Fruit fly (Drosophila melanogaster) whole organism, embryonic: ENCODE measurements around the gene dsd.

ENCODE experiments used
- Awh ChIP-seq: fragments of 200-800 bp; sonication (Bioruptor generic); IDR thresholded peaks from 2 replicates; pipeline ENCODE4, ENCODE4 v1.3.6; 2022; ENCODE audit warnings: missing biosample characterization, missing genetic modification characterization
- CG12236 ChIP-seq: fragments of 200-800 bp; sonication (Bioruptor generic); optimal IDR thresholded peaks from 2 replicates; lab custom pipeline; 2016; ENCODE audit warnings: missing biosample characterization, missing genetic modification characterization
- CG12769 ChIP-seq: fragments of 200-800 bp; sonication (Bioruptor generic); optimal IDR thresholded peaks from 2 replicates; lab custom pipeline; 2019; ENCODE audit warnings: missing biosample characterization, mild to moderate bottlenecking, missing genetic modification characterization, moderate library complexity
- CG13287 ChIP-seq: fragments of 200-800 bp; sonication (Bioruptor generic); IDR thresholded peaks from 2 replicates; pipeline ENCODE4 v1.3.6; 2022; ENCODE audit warnings: missing biosample characterization, missing genetic modification characterization; ENCODE audit not compliant: partially characterized antibody
- CG13894 ChIP-seq: fragments of 200-800 bp; sonication (Bioruptor generic); optimal IDR thresholded peaks from 3 replicates; lab custom pipeline; 2018; ENCODE audit warnings: missing biosample characterization, mild to moderate bottlenecking, missing genetic modification characterization, moderate library complexity
- CG14860 ChIP-seq: fragments of 200-800 bp; sonication (Bioruptor generic); IDR thresholded peaks from 3 replicates; pipeline ENCODE4 v1.3.6; 2022; ENCODE audit warnings: missing biosample characterization, missing genetic modification characterization; ENCODE audit not compliant: partially characterized antibody
- CG15269 ChIP-seq: fragments of 200-800 bp; sonication (Bioruptor generic); optimal IDR thresholded peaks from 2 replicates; lab custom pipeline; 2018; ENCODE audit warnings: missing biosample characterization, mild to moderate bottlenecking, missing genetic modification characterization, moderate library complexity
- CG16779 ChIP-seq: fragments of 200-800 bp; sonication (Bioruptor generic); IDR thresholded peaks from 2 replicates; pipeline ENCODE4 v1.3.6; 2022; ENCODE audit warnings: missing biosample characterization, missing genetic modification characterization
- CG18599 ChIP-seq: fragments of 200-800 bp; sonication (Bioruptor generic); optimal IDR thresholded peaks from 3 replicates; lab custom pipeline; 2017; ENCODE audit warnings: missing biosample characterization, missing genetic modification characterization, mild to moderate bottlenecking, moderate library complexity, missing genetic modification reagents
- CG2120 ChIP-seq: fragments of 200-800 bp; sonication (Bioruptor generic); optimal IDR thresholded peaks from 3 replicates; lab custom pipeline; 2016; ENCODE audit warnings: missing biosample characterization, missing genetic modification characterization
- CG2678 ChIP-seq: fragments of 200-800 bp; sonication (Bioruptor generic); optimal IDR thresholded peaks from 3 replicates; lab custom pipeline; 2019; ENCODE audit warnings: missing biosample characterization, mild to moderate bottlenecking, missing genetic modification characterization, moderate library complexity
- CG4404 ChIP-seq: fragments of 200-800 bp; sonication (Bioruptor generic); IDR thresholded peaks from 2 replicates; pipeline ENCODE4 v1.3.6; 2022; ENCODE audit warnings: missing biosample characterization, missing genetic modification characterization
- CG5953 ChIP-seq: fragments of 200-800 bp; sonication (Bioruptor generic); IDR thresholded peaks from 2 replicates; pipeline ENCODE4 v1.3.6; 2022; ENCODE audit warnings: missing biosample characterization, missing genetic modification characterization
- CG7786 ChIP-seq: fragments of 200-800 bp; sonication (Bioruptor generic); optimal IDR thresholded peaks from 2 replicates; lab custom pipeline; 2016; ENCODE audit warnings: missing biosample characterization, missing genetic modification characterization
- CG7928 ChIP-seq: fragments of 200-800 bp; sonication (Bioruptor generic); optimal IDR thresholded peaks from 2 replicates; lab custom pipeline; 2017; ENCODE audit warnings: missing biosample characterization, mild to moderate bottlenecking, missing genetic modification characterization
- CG7963 ChIP-seq: fragments of 200-800 bp; sonication (Bioruptor generic); IDR thresholded peaks from 3 replicates; pipeline ENCODE4 v1.3.6; 2022; ENCODE audit warnings: missing biosample characterization, missing genetic modification characterization; ENCODE audit not compliant: partially characterized antibody
- Chrac-16 ChIP-seq: fragments of 200-800 bp; sonication (Bioruptor generic); optimal IDR thresholded peaks from 3 replicates; lab custom pipeline; 2016; ENCODE audit warnings: missing biosample characterization, missing genetic modification characterization
- E2f1 ChIP-seq: fragments of 200-800 bp; sonication (Bioruptor generic); IDR thresholded peaks from 2 replicates; pipeline ENCODE4 v1.3.6; 2022; ENCODE audit warnings: missing biosample characterization, missing genetic modification characterization
- HLH54F ChIP-seq: fragments of 200-800 bp; sonication (Bioruptor generic); optimal IDR thresholded peaks from 3 replicates; lab custom pipeline; 2016; ENCODE audit warnings: missing biosample characterization, missing genetic modification characterization
- Hey ChIP-seq: fragments of 200-800 bp; sonication (Bioruptor generic); optimal IDR thresholded peaks from 3 replicates; lab custom pipeline; 2018; ENCODE audit warnings: missing biosample characterization, mild to moderate bottlenecking, missing genetic modification characterization
- HmgZ ChIP-seq: fragments of 200-800 bp; sonication (Bioruptor generic); optimal IDR thresholded peaks from 2 replicates; lab custom pipeline; 2018; ENCODE audit warnings: missing biosample characterization, mild to moderate bottlenecking, missing genetic modification characterization
- Hsf ChIP-seq: fragments of 200-800 bp; sonication (Bioruptor generic); optimal IDR thresholded peaks from 3 replicates; lab custom pipeline; 2016; ENCODE audit warnings: missing biosample characterization, missing genetic modification characterization
- Max ChIP-seq: fragments of 200-800 bp; sonication (Bioruptor generic); optimal IDR thresholded peaks from 2 replicates; lab custom pipeline; 2016; ENCODE audit warnings: missing biosample characterization, mild to moderate bottlenecking, missing genetic modification characterization
- NC2β ChIP-seq: fragments of 200-800 bp; sonication (Bioruptor generic); optimal IDR thresholded peaks from 2 replicates; lab custom pipeline; 2016; ENCODE audit warnings: missing biosample characterization, missing genetic modification characterization
- Vsx1 ChIP-seq: fragments of 200-800 bp; sonication (Bioruptor generic); optimal IDR thresholded peaks from 2 replicates; lab custom pipeline; 2017; ENCODE audit warnings: missing biosample characterization, mild to moderate bottlenecking, missing genetic modification characterization, missing genetic modification reagents
- Xrp1 ChIP-seq: fragments of 200-800 bp; sonication (Bioruptor generic); IDR thresholded peaks from 2 replicates; pipeline ENCODE4 v1.3.6; 2022; ENCODE audit warnings: missing biosample characterization, missing genetic modification characterization
- ac ChIP-seq: fragments of 200-800 bp; sonication (Bioruptor generic); optimal IDR thresholded peaks from 3 replicates; lab custom pipeline; 2017; ENCODE audit warnings: missing biosample characterization, mild to moderate bottlenecking, missing genetic modification characterization
- ash1 ChIP-seq: fragments of 200-800 bp; sonication (Bioruptor generic); optimal IDR thresholded peaks from 2 replicates; lab custom pipeline; 2018; ENCODE audit warnings: missing biosample characterization, mild to moderate bottlenecking, missing genetic modification characterization
- bcd ChIP-seq: fragments of 200-800 bp; sonication (Bioruptor generic); optimal IDR thresholded peaks from 2 replicates; lab custom pipeline; 2017; ENCODE audit warnings: missing biosample characterization, mild to moderate bottlenecking, missing genetic modification characterization
- chif ChIP-seq, 2 experiments: fragments of 200-800 bp; sonication (Bioruptor generic); optimal IDR thresholded peaks; 3 replicates each; lab custom pipeline; 2016; ENCODE audit warnings: missing biosample characterization in 2 of 2, missing genetic modification characterization in 2 of 2
- cwo ChIP-seq: fragments of 200-800 bp; sonication (Bioruptor generic); optimal IDR thresholded peaks from 3 replicates; lab custom pipeline; 2017; ENCODE audit warnings: missing biosample characterization, missing genetic modification characterization, mild to moderate bottlenecking, moderate library complexity, missing genetic modification reagents
- dysf ChIP-seq: fragments of 200-800 bp; sonication (Bioruptor generic); IDR thresholded peaks from 3 replicates; pipeline ENCODE4 v1.3.6; 2022; ENCODE audit warnings: missing biosample characterization, missing genetic modification characterization
- exex ChIP-seq: fragments of 200-800 bp; sonication (Bioruptor generic); optimal IDR thresholded peaks from 4 replicates; lab custom pipeline; 2018; ENCODE audit warnings: missing biosample characterization, mild to moderate bottlenecking, missing genetic modification characterization, moderate library complexity
- grn ChIP-seq: fragments of 200-800 bp; sonication (Bioruptor generic); optimal IDR thresholded peaks from 3 replicates; lab custom pipeline; 2017; ENCODE audit warnings: missing biosample characterization, missing genetic modification characterization
- ham ChIP-seq: fragments of 200-800 bp; sonication (Bioruptor generic); IDR thresholded peaks from 2 replicates; pipeline ENCODE4 v1.3.6; 2022; ENCODE audit warnings: missing biosample characterization, missing genetic modification characterization
- kay ChIP-seq: fragments of 200-800 bp; sonication (Bioruptor generic); optimal IDR thresholded peaks from 2 replicates; lab custom pipeline; 2016; ENCODE audit warnings: missing biosample characterization, missing genetic modification characterization
- lab ChIP-seq: fragments of 200-800 bp; sonication (Bioruptor generic); optimal IDR thresholded peaks from 3 replicates; lab custom pipeline; 2017; ENCODE audit warnings: missing biosample characterization, missing genetic modification characterization, mild to moderate bottlenecking, moderate library complexity, missing genetic modification reagents
- lov ChIP-seq, 2 experiments: fragments of 200-800 bp in 1 of 2; fragments of >200 bp in 1 of 2; sonication (Bioruptor generic) in 1 of 2; IDR thresholded peaks in 1 of 2; optimal IDR thresholded peaks in 1 of 2; 2 replicates in 1 of 2; 3 replicates in 1 of 2; pipeline versions ENCODE4 v1.3.6 to Lab custom; 2017 to 2022; ENCODE audit warnings: missing biosample characterization in 1 of 2, missing genetic modification characterization in 1 of 2
- mirr ChIP-seq: fragments of 200-800 bp; sonication (Bioruptor generic); optimal IDR thresholded peaks from 3 replicates; lab custom pipeline; 2018; ENCODE audit warnings: missing biosample characterization, mild to moderate bottlenecking, missing genetic modification characterization
- nerfin-1 ChIP-seq: fragments of 200-800 bp; sonication (Bioruptor generic); optimal IDR thresholded peaks from 3 replicates; lab custom pipeline; 2019; ENCODE audit warnings: missing biosample characterization, mild to moderate bottlenecking, missing genetic modification characterization, moderate library complexity
- odd ChIP-seq: fragments of 200-800 bp; sonication (Bioruptor generic); optimal IDR thresholded peaks from 2 replicates; lab custom pipeline; 2017; ENCODE audit warnings: missing biosample characterization, mild to moderate bottlenecking, missing genetic modification characterization
- org-1 ChIP-seq: fragments of 200-800 bp; sonication (Bioruptor generic); optimal IDR thresholded peaks from 2 replicates; lab custom pipeline; 2017; ENCODE audit warnings: missing biosample characterization, missing genetic modification characterization
- pros ChIP-seq: fragments of 200-800 bp; sonication (Bioruptor generic); optimal IDR thresholded peaks from 3 replicates; lab custom pipeline; 2019; ENCODE audit warnings: missing biosample characterization, mild to moderate bottlenecking, missing genetic modification characterization, moderate library complexity
- row ChIP-seq: fragments of 200-800 bp; sonication (Bioruptor generic); IDR thresholded peaks from 3 replicates; pipeline ENCODE4 v1.3.6; 2022; ENCODE audit warnings: missing biosample characterization, missing genetic modification characterization
- sd ChIP-seq: fragments of 200-800 bp; sonication (Bioruptor generic); optimal IDR thresholded peaks from 3 replicates; lab custom pipeline; 2018; ENCODE audit warnings: missing biosample characterization, mild to moderate bottlenecking, missing genetic modification characterization, moderate library complexity
- sens ChIP-seq: fragments of 200-800 bp; sonication (Bioruptor generic); peaks from one replicate; lab custom pipeline; 2016; ENCODE audit warnings: missing biosample characterization, missing genetic modification characterization
- sna ChIP-seq: fragments of 200-800 bp; sonication (Bioruptor generic); IDR thresholded peaks from 2 replicates; pipeline ENCODE4 v1.3.6; 2022; ENCODE audit warnings: missing biosample characterization, missing genetic modification characterization; ENCODE audit not compliant: partially characterized antibody
- sug ChIP-seq: fragments of 200-800 bp; optimal IDR thresholded peaks from 2 replicates; lab custom pipeline; 2019; ENCODE audit warnings: missing biosample characterization, mild to moderate bottlenecking, missing genetic modification characterization, moderate library complexity
- tgo ChIP-seq: fragments of 200-800 bp; sonication (Bioruptor generic); IDR thresholded peaks from 3 replicates; pipeline ENCODE4 v1.3.6; 2022; ENCODE audit warnings: missing biosample characterization, missing genetic modification characterization

The dsd gene

dm6 chr3R:27605534-27606250 lies 1.5 kb downstream of the dsd start (continued):
- TF ChIP-seq ham (GFP tag; lab: Robert Waterston, UW) (no peak), lab (GFP tag; lab: Kevin White, UChicago) (peak; percentile 20), pros (GFP tag; lab: Kevin White, UChicago) (no peak), row (GFP tag; lab: Robert Waterston, UW) (peak; percentile 55), bcd (GFP tag; lab: Kevin White, UChicago) (no peak), Xrp1 (GFP tag; lab: Robert Waterston, UW) (no peak), nerfin-1 (tag; lab: Kevin White, UChicago) (no peak), CG14860 (GFP tag; lab: Robert Waterston, UW) (no peak), dysf (GFP tag; lab: Robert Waterston, UW) (no peak), chif (GFP tag; optimal IDR thresholded peaks at IDR 0.05; lab: Kevin White, UChicago) (no peak), Chrac-16 (no peak), lov (optimal IDR thresholded peaks at IDR 0.05; lab: Kevin White, UChicago) (no peak), lov (GFP tag; IDR thresholded peaks at IDR 0.05; lab: Robert Waterston, UW) (no peak), ac (GFP tag; lab: Kevin White, UChicago) (no peak), sug (peak; percentile 81), sna (GFP tag; lab: Robert Waterston, UW) (0 out of 2 replicates have a peak, but pooled peaks have one; percentile 40), Hsf (GFP tag; lab: Kevin White, UChicago) (no peak), CG7963 (no peak), tgo (GFP tag; lab: Robert Waterston, UW) (no peak), CG7928 (GFP tag; lab: Kevin White, UChicago) (no peak), cwo (GFP tag; lab: Kevin White, UChicago) (peak; percentile 48), org-1 (no peak), CG15269 (tag; lab: Kevin White, UChicago) (peak; percentile 8), CG16779 (GFP tag; lab: Robert Waterston, UW) (no peak), CG7786 (GFP tag; lab: Kevin White, UChicago) (no peak), CG12769 (peak; percentile 29), HLH54F (GFP tag; lab: Kevin White, UChicago) (no peak), Hey (tag; lab: Kevin White, UChicago) (peak; percentile 49), mirr (GFP tag; lab: Kevin White, UChicago) (peak; percentile 51), CG2678 (peak; percentile 47), Max (GFP tag; lab: Kevin White, UChicago) (peak; percentile 3), CG4404 (GFP tag; lab: Robert Waterston, UW) (no peak), CG13894 (tag; lab: Kevin White, UChicago) (no peak), kay (GFP tag; lab: Kevin White, UChicago) (no peak), CG12236 (GFP tag; lab: Kevin White, UChicago) (no peak), odd (GFP tag; lab: Kevin White, UChicago) (peak; percentile 26), E2f1 (GFP tag; lab: Robert Waterston, UW) (no peak), ash1 (GFP tag; lab: Kevin White, UChicago) (no peak), grn (peak; percentile 68), CG13287 (GFP tag; lab: Robert Waterston, UW) (no peak), NC2β (GFP tag; lab: Kevin White, UChicago) (no peak), sd (tag; lab: Kevin White, UChicago) (peak; percentile 96), sens (GFP tag; lab: Kevin White, UChicago) (peak; percentile 79), CG5953 (0 out of 2 replicates have a peak, but pooled peaks have one; percentile 35), Awh (GFP tag; lab: Robert Waterston, UW) (0 out of 2 replicates have a peak, but pooled peaks have one; percentile 9), HmgZ (tag; lab: Kevin White, UChicago) (no peak), exex (tag; lab: Kevin White, UChicago) (peak; percentile 78), Vsx1 (GFP tag; lab: Kevin White, UChicago) (no peak), CG18599 (peak; percentile 18), CG2120 (peak; percentile 47)
